Fruit fly (Drosophila melanogaster) whole organism, embryonic: ENCODE results near the gene fwe.
A peak's percentile ranks its signal among the peaks of the same experiment; 100 is the strongest.

Source experiments
- Aef1 ChIP-seq: fragments of 200-800 bp; sonication (Bioruptor generic); IDR thresholded peaks from 3 replicates; pipeline ENCODE4 v1.3.6; 2022; ENCODE audit warnings: missing biosample characterization, missing genetic modification characterization
- Asciz ChIP-seq: fragments of 200-800 bp; sonication (Bioruptor generic); optimal IDR thresholded peaks from 2 replicates; lab custom pipeline; 2017; ENCODE audit warnings: missing biosample characterization, mild to moderate bottlenecking, missing genetic modification characterization, missing genetic modification reagents
- CG10274 ChIP-seq: fragments of 200-800 bp; sonication (Bioruptor generic); optimal IDR thresholded peaks from 3 replicates; lab custom pipeline; 2017; ENCODE audit warnings: missing biosample characterization, mild to moderate bottlenecking, missing genetic modification characterization
- CG12299 ChIP-seq: fragments of 200-800 bp; sonication (Bioruptor generic); optimal IDR thresholded peaks from 2 replicates; lab custom pipeline; 2018; ENCODE audit warnings: missing biosample characterization, mild to moderate bottlenecking, missing genetic modification characterization
- CG13287 ChIP-seq: fragments of 200-800 bp; sonication (Bioruptor generic); IDR thresholded peaks from 2 replicates; pipeline ENCODE4 v1.3.6; 2022; ENCODE audit warnings: missing biosample characterization, missing genetic modification characterization; ENCODE audit not compliant: partially characterized antibody
- CG15011 ChIP-seq: fragments of 200-800 bp; sonication (Bioruptor generic); optimal IDR thresholded peaks from 3 replicates; lab custom pipeline; 2018; ENCODE audit warnings: missing biosample characterization, mild to moderate bottlenecking, missing genetic modification characterization
- CG15601 ChIP-seq: fragments of 200-800 bp; sonication (Bioruptor generic); optimal IDR thresholded peaks from 3 replicates; lab custom pipeline; 2019; ENCODE audit warnings: missing biosample characterization, mild to moderate bottlenecking, missing genetic modification characterization, moderate library complexity
- CG1603 ChIP-seq: fragments of 200-800 bp; sonication (Bioruptor generic); optimal IDR thresholded peaks from 2 replicates; lab custom pipeline; 2019; ENCODE audit warnings: missing biosample characterization, mild to moderate bottlenecking, missing genetic modification characterization, moderate library complexity
- CG34376 ChIP-seq: fragments of 200-800 bp; sonication (Bioruptor generic); optimal IDR thresholded peaks from 2 replicates; lab custom pipeline; 2018; ENCODE audit warnings: missing biosample characterization, mild to moderate bottlenecking, missing genetic modification characterization
- CG4707 ChIP-seq: fragments of 200-800 bp; sonication (Bioruptor generic); optimal IDR thresholded peaks from 2 replicates; lab custom pipeline; 2018; ENCODE audit warnings: missing biosample characterization, mild to moderate bottlenecking, missing genetic modification characterization, moderate library complexity
- CG6854 ChIP-seq: fragments of 200-800 bp; sonication (Bioruptor generic); optimal IDR thresholded peaks from 3 replicates; lab custom pipeline; 2017; ENCODE audit warnings: missing biosample characterization, mild to moderate bottlenecking, missing genetic modification characterization
- CG7556 ChIP-seq: fragments of 200-800 bp; sonication (Bioruptor generic); optimal IDR thresholded peaks from 2 replicates; lab custom pipeline; 2017; ENCODE audit warnings: missing biosample characterization, mild to moderate bottlenecking, missing genetic modification characterization
- CG9215 ChIP-seq: fragments of 200-800 bp; sonication (Bioruptor generic); IDR thresholded peaks from 2 replicates; pipeline ENCODE4 v1.3.6; 2022; ENCODE audit warnings: missing biosample characterization, missing genetic modification characterization
- Drgx ChIP-seq: fragments of 200-800 bp; sonication (Bioruptor generic); IDR thresholded peaks from 2 replicates; pipeline ENCODE4 v1.3.6; 2022; ENCODE audit warnings: missing biosample characterization, missing genetic modification characterization
- Fer3 ChIP-seq: fragments of 200-800 bp; sonication (Bioruptor generic); optimal IDR thresholded peaks from 2 replicates; lab custom pipeline; 2018; ENCODE audit warnings: missing biosample characterization, mild to moderate bottlenecking, missing genetic modification characterization, moderate library complexity
- Hey ChIP-seq: fragments of 200-800 bp; sonication (Bioruptor generic); optimal IDR thresholded peaks from 3 replicates; lab custom pipeline; 2018; ENCODE audit warnings: missing biosample characterization, mild to moderate bottlenecking, missing genetic modification characterization
- Hr3 ChIP-seq: fragments of 200-800 bp; sonication (Bioruptor generic); optimal IDR thresholded peaks from 3 replicates; lab custom pipeline; 2016; ENCODE audit warnings: missing biosample characterization, missing genetic modification characterization
- Lhr ChIP-seq: fragments of 200-800 bp; sonication (Bioruptor generic); optimal IDR thresholded peaks from 3 replicates; lab custom pipeline; 2017; ENCODE audit warnings: mild to moderate bottlenecking, missing biosample characterization, missing genetic modification reagents, missing genetic modification characterization
- Nf-YA ChIP-seq: fragments of 200-800 bp; sonication (Bioruptor generic); IDR thresholded peaks from 2 replicates; pipeline ENCODE4 v1.3.6; 2022; ENCODE audit warnings: missing biosample characterization, missing genetic modification characterization
- Oli ChIP-seq: fragments of 200-800 bp; sonication (Bioruptor generic); optimal IDR thresholded peaks from 2 replicates; lab custom pipeline; 2018; ENCODE audit warnings: missing biosample characterization, mild to moderate bottlenecking, missing genetic modification characterization, moderate library complexity
- Opbp ChIP-seq: fragments of 200-800 bp; sonication (Bioruptor generic); IDR thresholded peaks from 3 replicates; pipeline ENCODE4 v1.3.6; 2022; ENCODE audit warnings: missing biosample characterization, missing genetic modification characterization; ENCODE audit not compliant: partially characterized antibody
- Ssrp ChIP-seq: fragments of 200-800 bp; sonication (Bioruptor generic); optimal IDR thresholded peaks from 2 replicates; lab custom pipeline; 2018; ENCODE audit warnings: missing biosample characterization, mild to moderate bottlenecking, missing genetic modification characterization, moderate library complexity
- Tbp ChIP-seq: fragments of >200 bp; optimal IDR thresholded peaks from 2 replicates; lab custom pipeline; 2018; ENCODE audit warnings: missing biosample characterization, missing genetic modification characterization
- Vsx1 ChIP-seq: fragments of 200-800 bp; sonication (Bioruptor generic); optimal IDR thresholded peaks from 2 replicates; lab custom pipeline; 2017; ENCODE audit warnings: missing biosample characterization, mild to moderate bottlenecking, missing genetic modification characterization, missing genetic modification reagents
- YL-1 ChIP-seq: fragments of 200-800 bp; sonication (Bioruptor generic); optimal IDR thresholded peaks from 3 replicates; lab custom pipeline; 2017; ENCODE audit warnings: missing biosample characterization, mild to moderate bottlenecking, missing genetic modification characterization
- ash1 ChIP-seq: fragments of 200-800 bp; sonication (Bioruptor generic); optimal IDR thresholded peaks from 2 replicates; lab custom pipeline; 2018; ENCODE audit warnings: missing biosample characterization, mild to moderate bottlenecking, missing genetic modification characterization
- ato ChIP-seq: fragments of 200-800 bp; sonication (Bioruptor generic); IDR thresholded peaks from 2 replicates; pipeline ENCODE4 v1.3.6; 2022; ENCODE audit warnings: missing biosample characterization, missing genetic modification characterization; ENCODE audit not compliant: partially characterized antibody
- bigmax ChIP-seq: fragments of 200-800 bp; sonication (Bioruptor generic); optimal IDR thresholded peaks from 2 replicates; lab custom pipeline; 2018; ENCODE audit warnings: missing biosample characterization, mild to moderate bottlenecking, missing genetic modification characterization
- cg ChIP-seq: fragments of 200-800 bp; sonication (Bioruptor generic); optimal IDR thresholded peaks from 3 replicates; lab custom pipeline; 2019; ENCODE audit warnings: missing biosample characterization, mild to moderate bottlenecking, missing genetic modification characterization, moderate library complexity
- crc ChIP-seq: fragments of 200-800 bp; sonication (Bioruptor generic); optimal IDR thresholded peaks from 2 replicates; lab custom pipeline; 2016; ENCODE audit warnings: missing biosample characterization, missing genetic modification characterization
- croc ChIP-seq: fragments of 200-800 bp; sonication (Bioruptor generic); conservative IDR thresholded peaks from 3 replicates; pipeline ENCODE4 v1.3.6; 2022; ENCODE audit warnings: missing biosample characterization, missing genetic modification characterization
- crol ChIP-seq: fragments of 200-800 bp; sonication (Bioruptor generic); IDR thresholded peaks from 2 replicates; pipeline ENCODE4 v1.3.6; 2022; ENCODE audit warnings: missing biosample characterization, missing genetic modification characterization
- danr ChIP-seq: fragments of 200-800 bp; sonication (Bioruptor generic); IDR thresholded peaks from 2 replicates; pipeline ENCODE4 v1.3.6; 2022; ENCODE audit warnings: missing biosample characterization, missing genetic modification characterization
- dmrt11E ChIP-seq: fragments of 200-800 bp; sonication (Bioruptor generic); optimal IDR thresholded peaks from 3 replicates; lab custom pipeline; 2018; ENCODE audit warnings: missing biosample characterization, mild to moderate bottlenecking, missing genetic modification characterization, moderate library complexity
- dpn ChIP-seq, 2 experiments: fragments of 200-800 bp; sonication (Bioruptor generic); optimal IDR thresholded peaks; 3 replicates each; lab custom pipeline; 2016; ENCODE audit warnings: missing biosample characterization in 2 of 2, missing genetic modification characterization in 2 of 2
- dysf ChIP-seq: fragments of 200-800 bp; sonication (Bioruptor generic); IDR thresholded peaks from 3 replicates; pipeline ENCODE4 v1.3.6; 2022; ENCODE audit warnings: missing biosample characterization, missing genetic modification characterization
- fd102C ChIP-seq: fragments of 200-800 bp; sonication (Bioruptor generic); optimal IDR thresholded peaks from 2 replicates; lab custom pipeline; 2018; ENCODE audit warnings: missing biosample characterization, mild to moderate bottlenecking, missing genetic modification characterization, moderate library complexity
- ftz-f1 ChIP-seq: fragments of 200-800 bp; sonication (Bioruptor generic); optimal IDR thresholded peaks from 2 replicates; lab custom pipeline; 2016; ENCODE audit warnings: missing biosample characterization, missing genetic modification characterization
- h ChIP-seq: fragments of >200 bp; optimal IDR thresholded peaks from 2 replicates; lab custom pipeline; 2017
- hkb ChIP-seq, 2 experiments: fragments of 200-800 bp in 1 of 2; fragments of >200 bp in 1 of 2; sonication (Bioruptor generic) in 1 of 2; IDR thresholded peaks in 1 of 2; optimal IDR thresholded peaks in 1 of 2; 2 replicates each; pipeline versions ENCODE4 v1.3.6 to Lab custom; 2017 to 2022; ENCODE audit warnings: missing biosample characterization in 1 of 2, missing genetic modification characterization in 1 of 2
- pan ChIP-seq, 4 experiments: fragments of >200 bp in 3 of 4; fragments of 200-800 bp in 1 of 4; sonication (Bioruptor generic) in 1 of 4; optimal IDR thresholded peaks in 3 of 4; IDR thresholded peaks in 1 of 4; 2 replicates each; pipeline versions ENCODE4 v1.3.6 to Lab custom; 2017 to 2022; ENCODE audit warnings: missing biosample characterization in 2 of 4, missing genetic modification characterization in 2 of 4, mixed read lengths in 1 of 4
- peb ChIP-seq: fragments of 200-800 bp; sonication (Bioruptor generic); IDR thresholded peaks from 2 replicates; pipeline ENCODE4 v1.3.6; 2022; ENCODE audit warnings: missing biosample characterization, missing genetic modification characterization
- pho ChIP-seq: fragments of 200-800 bp; sonication (Bioruptor generic); optimal IDR thresholded peaks from 2 replicates; lab custom pipeline; 2016; ENCODE audit warnings: missing biosample characterization, missing genetic modification characterization
- pum ChIP-seq: fragments of 200-800 bp; sonication (Bioruptor generic); optimal IDR thresholded peaks from 2 replicates; lab custom pipeline; 2016; ENCODE audit warnings: missing biosample characterization, missing genetic modification characterization
- rib ChIP-seq: fragments of 200-800 bp; sonication (Bioruptor generic); IDR thresholded peaks from 2 replicates; pipeline ENCODE4 v1.3.6; 2022; ENCODE audit warnings: missing biosample characterization, missing genetic modification characterization
- ro ChIP-seq: fragments of 200-800 bp; sonication (Bioruptor generic); IDR thresholded peaks from 2 replicates; pipeline ENCODE4 v1.3.6; 2022; ENCODE audit warnings: missing biosample characterization, missing genetic modification characterization
- seq ChIP-seq: fragments of 200-800 bp; sonication (Bioruptor generic); IDR thresholded peaks from 2 replicates; pipeline ENCODE4 v1.3.6; 2022; ENCODE audit warnings: missing biosample characterization, missing genetic modification characterization
- so ChIP-seq: fragments of 200-800 bp; sonication (Bioruptor generic); IDR thresholded peaks from 3 replicates; pipeline ENCODE4 v1.3.6; 2022; ENCODE audit warnings: missing biosample characterization, missing genetic modification characterization
- toy ChIP-seq: fragments of 200-800 bp; sonication (Bioruptor generic); IDR thresholded peaks from 2 replicates; pipeline ENCODE4 v1.3.6; 2022; ENCODE audit warnings: missing biosample characterization, missing genetic modification characterization

The fwe gene

DNA sequence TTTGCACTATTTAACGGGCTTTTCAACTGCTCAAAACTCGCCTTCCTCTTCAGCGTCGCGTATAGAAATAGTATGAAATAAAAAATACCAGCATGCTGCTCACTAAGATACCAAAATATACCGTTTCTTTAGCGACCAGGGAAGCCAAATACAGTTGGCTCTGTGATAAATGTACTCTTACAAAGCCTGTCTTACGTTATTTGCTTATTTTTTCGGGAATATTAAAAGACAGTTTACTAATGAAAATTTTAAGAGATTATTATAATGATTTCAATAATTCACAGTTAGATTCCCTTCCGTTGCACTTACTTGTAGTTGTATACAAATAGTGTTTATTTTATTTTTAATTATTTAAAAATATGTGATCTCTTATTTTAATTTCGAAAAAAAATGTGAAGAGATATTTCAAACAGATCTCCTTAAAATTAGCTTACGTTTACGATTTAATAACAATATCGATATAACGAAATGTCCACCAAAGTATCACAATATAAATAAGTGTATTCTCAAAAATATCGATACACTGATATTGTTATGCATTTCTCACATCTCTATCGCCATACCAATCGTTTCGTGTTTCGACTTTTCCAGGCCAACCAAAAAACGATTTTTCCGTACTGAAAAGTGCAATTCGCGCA, 10.3 kb upstream of the fwe start, which contains the start of the genes DCP2 and dbo (continued):
- TF ChIP-seq Lhr = peak; percentile 21
- TF ChIP-seq danr (GFP tag; lab: Robert Waterston, UW) = no peak
- no peak for TF ChIP-seq CG34376 (GFP tag; lab: Kevin White, UChicago)
- TF ChIP-seq ftz-f1 = no peak
- no peak for TF ChIP-seq cg (GFP tag; lab: Kevin White, UChicago)
- peak; percentile 73 for TF ChIP-seq CG9215 (GFP tag; lab: Robert Waterston, UW)
- peak; percentile 54 for TF ChIP-seq ato
- no peak for TF ChIP-seq fd102C (GFP tag; lab: Kevin White, UChicago)
- no peak; the same call in 1 of the 2 replicates for TF ChIP-seq Nf-YA (GFP tag; lab: Robert Waterston, UW)
- TF ChIP-seq CG7556 (GFP tag; lab: Kevin White, UChicago) = peak; percentile 20
- no peak for TF ChIP-seq Asciz (GFP tag; lab: Kevin White, UChicago)
- no peak for TF ChIP-seq YL-1
- no peak for TF ChIP-seq pan (optimal IDR thresholded peaks at IDR 0.05; lab: Kevin White, UChicago)
- TF ChIP-seq pan (GFP tag; optimal IDR thresholded peaks at IDR 0.05 in 1 of 2, IDR thresholded peaks at IDR 0.05 in 1 of 2) = peak in 1 of 2 experiments; percentile 53
- TF ChIP-seq seq (GFP tag; lab: Robert Waterston, UW) = peak; percentile 44; the same call in 1 of the 2 replicates
- TF ChIP-seq Hey (tag; lab: Kevin White, UChicago) = no peak
- TF ChIP-seq Fer3 = peak; percentile 82
- peak; percentile 62 for TF ChIP-seq Oli (tag; lab: Kevin White, UChicago)
- TF ChIP-seq Vsx1 (GFP tag; lab: Kevin White, UChicago) = no peak
- TF ChIP-seq dpn (GFP tag; optimal IDR thresholded peaks at IDR 0.05; lab: Kevin White, UChicago) = peak; percentile 47 to 54
- no peak for TF ChIP-seq ro (GFP tag; lab: Robert Waterston, UW)
- peak; percentile 43 for TF ChIP-seq CG4707 (GFP tag; lab: Kevin White, UChicago)
- no peak for TF ChIP-seq peb (GFP tag; lab: Robert Waterston, UW)
- TF ChIP-seq Ssrp (tag; lab: Kevin White, UChicago) = peak; percentile 61
- no peak for TF ChIP-seq rib (GFP tag; lab: Robert Waterston, UW)
- TF ChIP-seq crol (GFP tag; lab: Robert Waterston, UW) = no peak
- TF ChIP-seq hkb (optimal IDR thresholded peaks at IDR 0.05; lab: Kevin White, UChicago) = no peak
- TF ChIP-seq hkb (GFP tag; IDR thresholded peaks at IDR 0.05; lab: Robert Waterston, UW) = peak; percentile 74
- no peak for TF ChIP-seq bigmax (GFP tag; lab: Kevin White, UChicago)
- peak; percentile 90 for TF ChIP-seq Opbp (GFP tag; lab: Robert Waterston, UW)
- TF ChIP-seq Aef1 (GFP tag; lab: Robert Waterston, UW) = no peak
- TF ChIP-seq pho = peak; percentile 16
- no peak for TF ChIP-seq h (lab: Kevin White, UChicago)
- TF ChIP-seq ash1 (GFP tag; lab: Kevin White, UChicago) = no peak
- TF ChIP-seq so (GFP tag; lab: Robert Waterston, UW) = 0 out of 3 replicates have a peak, but pooled peaks have one; percentile 27
- TF ChIP-seq CG15011 (GFP tag; lab: Kevin White, UChicago) = no peak
- TF ChIP-seq Hr3 = peak; percentile 66
- peak; percentile 65 for TF ChIP-seq Drgx (GFP tag; lab: Robert Waterston, UW)
- TF ChIP-seq pum = peak; percentile 23
- TF ChIP-seq CG1603 (tag; lab: Kevin White, UChicago) = peak; percentile 26
- TF ChIP-seq Tbp (GFP tag; lab: Kevin White, UChicago) = peak; percentile 10
- TF ChIP-seq dmrt11E = peak; percentile 34
- TF ChIP-seq CG10274 (GFP tag; lab: Kevin White, UChicago) = peak; percentile 2
- TF ChIP-seq croc (GFP tag; lab: Robert Waterston, UW) = peak; percentile 47
- peak; percentile 56 for TF ChIP-seq toy (GFP tag; lab: Robert Waterston, UW)
- TF ChIP-seq dysf (GFP tag; lab: Robert Waterston, UW) = peak; percentile 75; the same call in 2 of the 3 replicates
- TF ChIP-seq CG15601 = peak; percentile 30
- TF ChIP-seq CG6854 (GFP tag; lab: Kevin White, UChicago) = no peak
- TF ChIP-seq CG12299 = no peak
- peak; percentile 86 for TF ChIP-seq CG13287 (GFP tag; lab: Robert Waterston, UW)
- no peak for TF ChIP-seq crc (GFP tag; lab: Kevin White, UChicago)
